Worm (Caenorhabditis elegans): ENCODE data around the gene ugt-40.

- TF ChIP-seq ceh-9 (tag; optimal IDR thresholded peaks at IDR 0.05), result no peak
- TF ChIP-seq ttx-3 (tag; optimal IDR thresholded peaks at IDR 0.05), result no peak
- TF ChIP-seq tbx-2 (tag; optimal IDR thresholded peaks at IDR 0.05), result no peak
- no peak for TF ChIP-seq ceh-14 (tag; optimal IDR thresholded peaks at IDR 0.05)
- no peak for TF ChIP-seq nhr-232 (tag; optimal IDR thresholded peaks at IDR 0.05)
- TF ChIP-seq nhr-11 (tag; optimal IDR thresholded peaks at IDR 0.05), result no peak
- TF ChIP-seq dve-1 (tag; optimal IDR thresholded peaks at IDR 0.05), result no peak
- TF ChIP-seq syd-9 (tag; optimal IDR thresholded peaks at IDR 0.05), result no peak
- TF ChIP-seq hlh-30 (tag; optimal IDR thresholded peaks at IDR 0.05; ENCODE audit: insufficient read depth), result no peak
- TF ChIP-seq lin-11 (tag; optimal IDR thresholded peaks at IDR 0.05), result no peak
- no peak for TF ChIP-seq unc-86 (tag; optimal IDR thresholded peaks at IDR 0.05)
- no peak for TF ChIP-seq pros-1 (tag; optimal IDR thresholded peaks at IDR 0.05)
Observed at ce11 chrV:7133963-7134362, 7.8 kb downstream of the ugt-40 start, which contains the start of gene F10D2.16.
